Worm (Caenorhabditis elegans) whole organism, young adult: ENCODE data around the gene npr-12.

Experiments
- B0035.1 ChIP-seq: sonication (generic microtip); optimal IDR thresholded peaks from 2 replicates; lab custom pipeline; 2016; ENCODE audit warnings: missing genetic modification characterization, mild to moderate bottlenecking, missing compliant biosample characterization, missing genotype, missing genetic modification reagents
- C06A6.2 ChIP-seq: fragments of 200-800 bp; sonication (Bioruptor generic); conservative IDR thresholded peaks from 2 replicates; pipeline ENCODE4 v1.3.6; 2022; ENCODE audit warnings: missing genetic modification characterization, missing compliant biosample characterization
- D2030.7 ChIP-seq: fragments of 200-800 bp; sonication (Bioruptor generic); IDR thresholded peaks from 2 replicates; pipeline ENCODE4 v1.3.6; 2022; ENCODE audit warnings: missing genetic modification reagents, missing genetic modification characterization, missing compliant biosample characterization
- K12H6.12 ChIP-seq: fragments of 200-800 bp; sonication (Bioruptor generic); optimal IDR thresholded peaks from 2 replicates; lab custom pipeline; 2018; ENCODE audit warnings: mild to moderate bottlenecking, missing genetic modification characterization, missing compliant biosample characterization
- Y53F4B.3 ChIP-seq: fragments of 200-800 bp; sonication (Bioruptor generic); IDR thresholded peaks from 2 replicates; pipeline ENCODE4 v1.3.6; 2022; ENCODE audit warnings: missing genetic modification reagents, missing genetic modification characterization, missing compliant biosample characterization
- Y53G8AR.9 ChIP-seq: fragments of 200-800 bp; sonication (Bioruptor generic); conservative IDR thresholded peaks from 2 replicates; pipeline ENCODE4 v1.3.6; 2022; ENCODE audit warnings: missing genetic modification reagents, missing genetic modification characterization, missing compliant biosample characterization
- ZK185.1 ChIP-seq: sonication (generic microtip); optimal IDR thresholded peaks from 2 replicates; lab custom pipeline; 2016; ENCODE audit warnings: mild to moderate bottlenecking, missing genetic modification characterization, missing compliant biosample characterization; ENCODE audit not compliant: poor library complexity, severe bottlenecking
- ama-1 ChIP-seq, 3 experiments: fragments of 150-350 bp in 1 of 3; sonication (generic microtip) in 2 of 3; optimal IDR thresholded peaks; 2 replicates each; lab custom pipeline; 2014 to 2018; ENCODE audit warnings: missing biosample characterization in 2 of 3, missing genetic modification characterization in 2 of 3, missing genetic modification reagents in 2 of 3
- aptf-2 ChIP-seq: fragments of 200-800 bp; sonication (Bioruptor generic); conservative IDR thresholded peaks from 2 replicates; pipeline ENCODE4 v1.3.6; 2022; ENCODE audit warnings: missing genetic modification reagents, missing genetic modification characterization, missing compliant biosample characterization
- cebp-1 ChIP-seq, 2 experiments: fragments of 200-800 bp in 1 of 2; sonication (Bioruptor generic) in 1 of 2; sonication (generic microtip) in 1 of 2; IDR thresholded peaks in 1 of 2; optimal IDR thresholded peaks in 1 of 2; 2 replicates each; pipeline versions ENCODE4 v1.3.6 to Lab custom; 2017 to 2022; ENCODE audit warnings: missing compliant biosample characterization in 2 of 2, missing genetic modification characterization in 2 of 2, mild to moderate bottlenecking in 1 of 2, missing genetic modification reagents in 1 of 2, moderate library complexity in 1 of 2
- ceh-40 ChIP-seq: fragments of 200-800 bp; sonication (Bioruptor generic); IDR thresholded peaks from 2 replicates; pipeline ENCODE4 v1.3.6; 2022; ENCODE audit warnings: missing genetic modification characterization, missing compliant biosample characterization
- chd-7 ChIP-seq: sonication (generic microtip); optimal IDR thresholded peaks from 2 replicates; lab custom pipeline; 2016; ENCODE audit warnings: mild to moderate bottlenecking, missing genetic modification characterization, moderate library complexity, missing compliant biosample characterization
- dox-1 ChIP-seq: fragments of 200-800 bp; sonication (Bioruptor generic); IDR thresholded peaks from 2 replicates; pipeline ENCODE4 v1.3.6; 2022; ENCODE audit warnings: missing genetic modification reagents, missing genetic modification characterization, missing compliant biosample characterization
- dpff-1 ChIP-seq: sonication (generic microtip); optimal IDR thresholded peaks from 2 replicates; lab custom pipeline; 2017; ENCODE audit warnings: mild to moderate bottlenecking, missing genetic modification characterization, missing compliant biosample characterization
- dpl-1 ChIP-seq: fragments of 150-350 bp; optimal IDR thresholded peaks from 2 replicates; lab custom pipeline; 2014; ENCODE audit warnings: missing biosample characterization, missing genetic modification reagents, missing genetic modification characterization
- egrh-3 ChIP-seq: fragments of 200-800 bp; sonication (Bioruptor generic); IDR thresholded peaks from 2 replicates; pipeline ENCODE4 v1.3.6; 2022; ENCODE audit warnings: missing genetic modification reagents, missing genetic modification characterization, missing compliant biosample characterization
- ekl-4 ChIP-seq: fragments of 200-800 bp; sonication (Bioruptor generic); IDR thresholded peaks from 2 replicates; pipeline ENCODE4 v1.3.6; 2022; ENCODE audit warnings: missing genetic modification reagents, missing genetic modification characterization, missing compliant biosample characterization
- gei-17 ChIP-seq: fragments of 200-800 bp; sonication (Bioruptor generic); optimal IDR thresholded peaks from 2 replicates; lab custom pipeline; 2018; ENCODE audit warnings: mild to moderate bottlenecking, missing genetic modification characterization, missing compliant biosample characterization
- him-1 ChIP-seq: sonication (generic microtip); optimal IDR thresholded peaks from 2 replicates; lab custom pipeline; 2016; ENCODE audit warnings: missing genotype, missing genetic modification reagents, missing genetic modification characterization, missing compliant biosample characterization
- hlh-26 ChIP-seq: fragments of 200-800 bp; sonication (Bioruptor generic); conservative IDR thresholded peaks from 2 replicates; pipeline ENCODE4 v1.3.6; 2022; ENCODE audit warnings: missing genetic modification reagents, missing genetic modification characterization, missing compliant biosample characterization
- hmg-20 ChIP-seq: fragments of 200-800 bp; sonication (Bioruptor generic); IDR thresholded peaks from 2 replicates; pipeline ENCODE4 v1.3.6; 2022; ENCODE audit warnings: missing genetic modification reagents, missing genetic modification characterization, missing compliant biosample characterization
- let-607 ChIP-seq, 2 experiments: fragments of 200-800 bp in 1 of 2; sonication (Bioruptor generic) in 1 of 2; sonication (generic microtip) in 1 of 2; optimal IDR thresholded peaks; 2 replicates each; lab custom pipeline; 2016 to 2018; ENCODE audit warnings: mild to moderate bottlenecking in 2 of 2, missing compliant biosample characterization in 2 of 2, missing genetic modification characterization in 2 of 2, moderate library complexity in 2 of 2, missing genotype in 1 of 2
- lin-26 ChIP-seq: fragments of 200-800 bp; sonication (Bioruptor generic); IDR thresholded peaks from 2 replicates; pipeline ENCODE4 v1.3.6; 2022; ENCODE audit warnings: missing genetic modification reagents, missing genetic modification characterization, missing compliant biosample characterization
- lin-35 ChIP-seq, 3 experiments: fragments of 150-350 bp in 2 of 3; sonication (generic microtip) in 1 of 3; optimal IDR thresholded peaks; 2 replicates each; lab custom pipeline; 2014 to 2018; ENCODE audit warnings: missing biosample characterization in 3 of 3, missing genetic modification characterization in 3 of 3, missing genetic modification reagents in 3 of 3
- lin-40 ChIP-seq: sonication (generic microtip); optimal IDR thresholded peaks from 2 replicates; lab custom pipeline; 2016; ENCODE audit warnings: missing genetic modification characterization, mild to moderate bottlenecking, missing compliant biosample characterization, missing genotype, missing genetic modification reagents
- lsy-27 ChIP-seq: sonication (generic microtip); optimal IDR thresholded peaks from 2 replicates; lab custom pipeline; 2017; ENCODE audit warnings: missing genetic modification characterization, mild to moderate bottlenecking, missing compliant biosample characterization, antibody characterized with exemption, missing genotype, borderline replicate concordance; ENCODE audit not compliant: insufficient read depth
- madf-3 ChIP-seq: fragments of 200-800 bp; sonication (Bioruptor generic); IDR thresholded peaks from 2 replicates; pipeline ENCODE4 v1.3.6; 2022; ENCODE audit warnings: missing genetic modification reagents, missing genetic modification characterization, missing compliant biosample characterization
- madf-6 ChIP-seq: fragments of 200-800 bp; sonication (Bioruptor generic); IDR thresholded peaks from 2 replicates; pipeline ENCODE4 v1.3.6; 2022; ENCODE audit warnings: missing genetic modification reagents, missing genetic modification characterization, missing compliant biosample characterization
- nfya-1 ChIP-seq: sonication (generic microtip); optimal IDR thresholded peaks from 2 replicates; lab custom pipeline; 2017; ENCODE audit warnings: antibody characterized with exemption, missing compliant biosample characterization, missing genetic modification characterization, borderline replicate concordance; ENCODE audit not compliant: insufficient read depth
- nfya-2 ChIP-seq: fragments of 200-800 bp; sonication (Bioruptor generic); IDR thresholded peaks from 2 replicates; pipeline ENCODE4 v1.3.6; 2022; ENCODE audit warnings: missing genetic modification reagents, missing genetic modification characterization, missing compliant biosample characterization
- repo-1 ChIP-seq: sonication (generic microtip); optimal IDR thresholded peaks from 2 replicates; lab custom pipeline; 2017; ENCODE audit warnings: mild to moderate bottlenecking, missing genetic modification characterization, missing compliant biosample characterization
- snpc-3.4 ChIP-seq: sonication (generic microtip); optimal IDR thresholded peaks from 2 replicates; lab custom pipeline; 2017; ENCODE audit warnings: missing genetic modification characterization, mild to moderate bottlenecking, missing compliant biosample characterization, antibody characterized with exemption, moderate library complexity, missing genotype, missing genetic modification reagents
- tbx-9 ChIP-seq: sonication (generic microtip); optimal IDR thresholded peaks from 2 replicates; lab custom pipeline; 2016; ENCODE audit warnings: borderline replicate concordance, missing genetic modification characterization, inconsistent platforms, missing compliant biosample characterization
- tlf-1 ChIP-seq: fragments of 200-800 bp; sonication (Bioruptor generic); optimal IDR thresholded peaks from 2 replicates; lab custom pipeline; 2018; ENCODE audit warnings: mild to moderate bottlenecking, missing genetic modification characterization, missing compliant biosample characterization
- zim-3 ChIP-seq: sonication (generic microtip); optimal IDR thresholded peaks from 2 replicates; lab custom pipeline; 2017; ENCODE audit warnings: mild to moderate bottlenecking, missing genetic modification characterization, moderate library complexity, missing compliant biosample characterization
- ztf-18 ChIP-seq: sonication (generic microtip); optimal IDR thresholded peaks from 2 replicates; lab custom pipeline; 2016; ENCODE audit warnings: missing genotype, mild to moderate bottlenecking, missing genetic modification characterization, missing compliant biosample characterization
- ztf-25 ChIP-seq: fragments of 200-800 bp; sonication (Bioruptor generic); IDR thresholded peaks from 2 replicates; pipeline ENCODE4 v1.3.6; 2022; ENCODE audit warnings: missing genetic modification reagents, missing genetic modification characterization, missing compliant biosample characterization

The npr-12 gene

ce11 chrIV:6937548-6937947, at the start of gene npr-12:
TSS of gene npr-12 (minus strand) at chrIV:6937648.
- TF ChIP-seq Y53G8AR.9 (GFP tag; lab: Robert Waterston, UW), result no peak
- TF ChIP-seq lin-35 (GFP tag; optimal IDR thresholded peaks at IDR 0.05; lab: Kevin White, UChicago), result no peak
- no peak for TF ChIP-seq tlf-1 (GFP tag; lab: Kevin White, UChicago)
- no peak for TF ChIP-seq egrh-3
- no peak for TF ChIP-seq dox-1 (GFP tag; lab: Robert Waterston, UW)
- no peak for TF ChIP-seq hmg-20 (GFP tag; lab: Robert Waterston, UW)
- no peak for TF ChIP-seq chd-7 (tag; lab: Kevin White, UChicago)
- TF ChIP-seq aptf-2 (GFP tag; lab: Robert Waterston, UW), result no peak
- no peak for TF ChIP-seq nfya-2 (GFP tag; lab: Robert Waterston, UW)
- no peak for TF ChIP-seq snpc-3.4 (tag; lab: Kevin White, UChicago)
- no peak for TF ChIP-seq ama-1 (optimal IDR thresholded peaks at IDR 0.05; lab: Kevin White, UChicago)
- no peak for TF ChIP-seq ama-1 (GFP tag; optimal IDR thresholded peaks at IDR 0.05; lab: Kevin White, UChicago)
- TF ChIP-seq tbx-9 (tag; lab: Kevin White, UChicago), result no peak

DNA sequence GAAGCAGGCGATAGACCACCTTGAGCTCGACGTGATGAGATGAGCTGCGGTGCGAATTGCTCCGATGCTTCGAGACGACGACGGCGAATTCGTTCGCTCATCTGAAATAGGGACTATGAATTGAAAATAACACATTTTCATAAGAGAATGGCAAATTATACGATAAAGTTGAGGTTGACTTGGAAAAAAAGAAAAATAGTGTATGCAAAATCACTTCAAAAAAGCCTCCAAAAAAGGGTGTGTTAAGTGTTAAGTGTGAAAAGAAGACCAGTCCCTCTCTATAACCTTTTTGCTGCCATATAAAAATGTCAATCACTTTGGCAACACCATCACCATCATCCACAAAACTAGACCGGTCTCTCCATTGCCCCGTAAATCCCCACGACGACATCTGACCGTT, 49.4 kb upstream of the npr-12 start, which contains the start of gene prkl-1:
prkl-1 (minus strand) TSS at position 101 of the 400 bp plus-strand sequence.
- TF ChIP-seq him-1 (tag; lab: Kevin White, UChicago) (no peak), ztf-25 (GFP tag; lab: Robert Waterston, UW) (no peak), madf-6 (GFP tag; lab: Robert Waterston, UW) (no peak), nfya-1 (tag; lab: Kevin White, UChicago) (no peak), Y53F4B.3 (GFP tag; lab: Robert Waterston, UW) (no peak), dpff-1 (no peak), let-607 (tag; optimal IDR thresholded peaks at IDR 0.05; lab: Kevin White, UChicago) (no peak), K12H6.12 (tag; lab: Kevin White, UChicago) (no peak), zim-3 (tag; lab: Kevin White, UChicago) (no peak), D2030.7 (GFP tag; lab: Robert Waterston, UW) (no peak), hlh-26 (GFP tag; lab: Robert Waterston, UW) (no peak), chd-7 (tag; lab: Kevin White, UChicago) (no peak), ztf-18 (tag; lab: Kevin White, UChicago) (no peak), ceh-40 (no peak)

- TF ChIP-seq ZK185.1 (tag; lab: Kevin White, UChicago) (no peak), lsy-27 (tag; lab: Kevin White, UChicago) (no peak), lin-40 (no peak), let-607 (tag; optimal IDR thresholded peaks at IDR 0.05; lab: Kevin White, UChicago) (no peak), cebp-1 (GFP tag; IDR thresholded peaks at IDR 0.05; lab: Robert Waterston, UW) (no peak), cebp-1 (tag; optimal IDR thresholded peaks at IDR 0.05; lab: Kevin White, UChicago) (no peak), madf-3 (no peak), repo-1 (tag; lab: Kevin White, UChicago) (no peak), ekl-4 (GFP tag; lab: Robert Waterston, UW) (no peak), C06A6.2 (GFP tag; lab: Robert Waterston, UW) (no peak), nfya-1 (tag; lab: Kevin White, UChicago) (no peak), gei-17 (GFP tag; lab: Kevin White, UChicago) (no peak), dox-1 (GFP tag; lab: Robert Waterston, UW) (no peak), dpl-1 (GFP tag; lab: Kevin White, UChicago) (no peak), B0035.1 (tag; lab: Kevin White, UChicago) (no peak), lin-26 (no peak)
Observed at ce11 chrIV:6984449-6985380, 47.3 kb upstream of the npr-12 start.
